Worm (Caenorhabditis elegans) whole organism, L3 larva: ENCODE results near the gene D1046.4.

Experiments
- ceh-28 ChIP-seq: fragments of 150-350 bp; optimal IDR thresholded peaks from 2 replicates; lab custom pipeline; 2014; ENCODE audit warnings: missing biosample characterization, missing genetic modification reagents, missing genetic modification characterization
- egl-27 ChIP-seq: sonication (generic microtip); optimal IDR thresholded peaks from 4 replicates; lab custom pipeline; 2017; ENCODE audit warnings: missing biosample characterization, missing genetic modification reagents, missing genetic modification characterization
- hmg-11 ChIP-seq: sonication (generic microtip); optimal IDR thresholded peaks from 2 replicates; lab custom pipeline; 2016; ENCODE audit warnings: missing genetic modification characterization, missing compliant biosample characterization
- nhr-12 ChIP-seq: fragments of 150-350 bp; optimal IDR thresholded peaks from 2 replicates; lab custom pipeline; 2014; ENCODE audit warnings: missing biosample characterization, missing genetic modification characterization
- unc-62 ChIP-seq: fragments of 150-350 bp; sonication (generic microtip); optimal IDR thresholded peaks from 4 replicates; lab custom pipeline; 2014; ENCODE audit warnings: missing biosample characterization, missing genetic modification reagents, missing genetic modification characterization

DNA sequence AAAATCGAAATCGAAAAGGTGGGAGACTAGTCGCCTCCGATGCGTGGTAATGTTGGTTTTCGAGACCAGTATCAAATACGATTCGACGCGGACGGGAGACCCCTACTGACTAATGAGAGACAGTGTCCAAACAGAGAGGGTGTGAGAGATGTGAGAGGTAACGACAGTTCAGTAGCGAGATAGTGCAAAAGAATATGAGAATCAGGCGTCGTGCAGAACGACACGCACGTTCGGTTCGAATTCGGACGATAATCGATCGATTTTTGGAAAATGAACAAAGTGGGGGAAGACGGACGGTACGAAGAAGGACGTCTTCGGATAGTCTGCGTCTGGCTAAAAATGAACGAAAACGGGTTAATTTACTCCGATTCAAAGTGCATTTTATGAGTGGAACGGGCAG is 11.7 kb upstream of the D1046.4 start, which contains the start of gene D1046.16:
- TF ChIP-seq nhr-12 (tag; lab: Kevin White, UChicago) (no peak), egl-27 (tag; lab: Kevin White, UChicago) (no peak), unc-62 (GFP tag; lab: Kevin White, UChicago) (no peak), hmg-11 (tag; lab: Kevin White, UChicago) (peak; percentile 37), ceh-28 (tag; lab: Kevin White, UChicago) (peak; percentile 68)
